Worm (Caenorhabditis elegans) whole organism, midembryonic: ENCODE data around the gene cpr-9.

Experiments
- cog-1 ChIP-seq: sonication (generic microtip); optimal IDR thresholded peaks from 2 replicates; lab custom pipeline; 2016; ENCODE audit warnings: missing genetic modification characterization, missing compliant biosample characterization
- ref-1 ChIP-seq: fragments of 200-800 bp; sonication (Bioruptor generic); conservative IDR thresholded peaks from 2 replicates; pipeline ENCODE4 v1.3.6; 2022; ENCODE audit warnings: missing genetic modification reagents, missing genetic modification characterization, missing compliant biosample characterization
- ztf-23 ChIP-seq: fragments of 200-800 bp; sonication (Bioruptor generic); IDR thresholded peaks from 2 replicates; pipeline ENCODE4 v1.3.6; 2022; ENCODE audit warnings: missing genetic modification reagents, missing genetic modification characterization, missing compliant biosample characterization

ce11 chrV:12040823-12041606 lies 38.2 kb downstream of the cpr-9 start, which contains the start of the genes kup-1 and F10C2.4:
- no peak for TF ChIP-seq ztf-23 (GFP tag; lab: Robert Waterston, UW)
- peak; percentile 53 for TF ChIP-seq cog-1 (tag; lab: Kevin White, UChicago)
- no peak for TF ChIP-seq ref-1 (GFP tag; lab: Robert Waterston, UW)
